Fruit fly (Drosophila melanogaster) ovary, adult (tissue): ENCODE data around the gene Pus1.
A peak's percentile ranks its signal among the peaks of the same experiment; 100 is the strongest.

ENCODE experiments used
- CG17801 ChIP-seq: fragments of 200-800 bp; optimal IDR thresholded peaks from 2 replicates; lab custom pipeline; 2019; ENCODE audit warnings: missing biosample characterization, mild to moderate bottlenecking, missing genetic modification characterization, moderate library complexity; ENCODE audit not compliant: partially characterized antibody

Pus1 gene

dm6 chr3R:20542283-20543144, 50.0 kb downstream of the Pus1 start:
- TF ChIP-seq CG17801, result peak; percentile 7
